Worm (Caenorhabditis elegans): ENCODE data around the gene alh-2.

- TF ChIP-seq let-526 (GFP tag; IDR thresholded peaks at IDR 0.05) (no peak), dpff-1 (tag; optimal IDR thresholded peaks at IDR 0.05) (no peak), tbx-9 (tag; optimal IDR thresholded peaks at IDR 0.05; ENCODE audit: borderline replicate concordance) (no peak)
Observed at ce11 chrV:1600561-1601088, 43.3 kb upstream of the alh-2 start, which contains the start of gene F16B4.2.

Data from whole organism, young adult.